Worm (Caenorhabditis elegans) whole organism, midembryonic: ENCODE results near the gene F26A1.7.

Experiments used
- T22C8.4 ChIP-seq: fragments of 200-800 bp; sonication (Bioruptor generic); IDR thresholded peaks from 2 replicates; pipeline ENCODE4 v1.3.6; 2022; ENCODE audit warnings: missing genetic modification characterization, missing compliant biosample characterization
- cog-1 ChIP-seq: sonication (generic microtip); optimal IDR thresholded peaks from 2 replicates; lab custom pipeline; 2016; ENCODE audit warnings: missing genetic modification characterization, missing compliant biosample characterization
- flt-1 ChIP-seq: fragments of 200-800 bp; sonication (Bioruptor generic); IDR thresholded peaks from 2 replicates; pipeline ENCODE4 v1.3.6; 2022; ENCODE audit warnings: missing genetic modification characterization, missing compliant biosample characterization
- klf-2 ChIP-seq: fragments of 200-800 bp; sonication (Bioruptor generic); conservative IDR thresholded peaks from 2 replicates; pipeline ENCODE4 v1.3.6; 2022; ENCODE audit warnings: missing genetic modification reagents, missing genetic modification characterization, missing compliant biosample characterization
- med-1 ChIP-seq: sonication (generic microtip); optimal IDR thresholded peaks from 2 replicates; lab custom pipeline; 2017; ENCODE audit warnings: missing genetic modification characterization, mild to moderate bottlenecking, missing compliant biosample characterization, antibody characterized with exemption, missing genetic modification reagents; ENCODE audit not compliant: insufficient read depth
- ref-1 ChIP-seq: fragments of 200-800 bp; sonication (Bioruptor generic); conservative IDR thresholded peaks from 2 replicates; pipeline ENCODE4 v1.3.6; 2022; ENCODE audit warnings: missing genetic modification reagents, missing genetic modification characterization, missing compliant biosample characterization
- tab-1 ChIP-seq: fragments of 200-800 bp; sonication (Bioruptor generic); IDR thresholded peaks from 2 replicates; pipeline ENCODE4 v1.3.6; 2022; ENCODE audit warnings: missing genetic modification characterization, missing compliant biosample characterization
- ztf-23 ChIP-seq: fragments of 200-800 bp; sonication (Bioruptor generic); IDR thresholded peaks from 2 replicates; pipeline ENCODE4 v1.3.6; 2022; ENCODE audit warnings: missing genetic modification reagents, missing genetic modification characterization, missing compliant biosample characterization
- ztf-29 ChIP-seq: fragments of 200-800 bp; sonication (Bioruptor generic); IDR thresholded peaks from 2 replicates; pipeline ENCODE4 v1.3.6; 2022; ENCODE audit warnings: missing genetic modification reagents, missing genetic modification characterization, missing compliant biosample characterization

Gene F26A1.7

ce11 chrIII:4852025-4852424, 32.3 kb upstream of the F26A1.7 start, which contains the start of gene ced-4:
TSS of gene ced-4 (plus strand) at chrIII:4852325.
- TF ChIP-seq klf-2 (GFP tag; lab: Robert Waterston, UW): no peak
- TF ChIP-seq med-1 (GFP tag; lab: Kevin White, UChicago): no peak
- TF ChIP-seq cog-1: no peak
- no peak for TF ChIP-seq ztf-23 (GFP tag; lab: Robert Waterston, UW)
- no peak for TF ChIP-seq flt-1
- TF ChIP-seq ztf-29 (GFP tag; lab: Robert Waterston, UW): no peak
- TF ChIP-seq tab-1 (GFP tag; lab: Robert Waterston, UW): no peak

DNA sequence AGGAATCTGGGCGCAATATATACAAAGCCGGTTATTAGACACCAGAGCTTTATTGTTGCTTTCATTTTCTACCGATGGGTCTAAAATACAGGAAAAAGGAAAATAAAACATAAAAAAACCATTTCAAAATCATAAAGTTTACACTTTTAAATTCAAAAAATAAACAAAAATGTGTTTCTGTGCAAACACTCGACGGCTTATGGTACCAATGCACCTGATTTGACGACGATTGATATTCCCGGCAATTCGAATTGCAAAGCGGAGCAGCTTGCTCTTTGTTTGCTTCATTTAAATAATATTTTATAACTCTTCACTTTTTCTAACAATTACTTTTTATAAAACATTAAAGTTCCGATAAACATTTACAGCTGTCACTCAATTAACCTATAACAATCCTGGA, 30.4 kb upstream of the F26A1.7 start, which contains the start of gene F26A1.1:
TSS of gene F26A1.1 (plus strand) at position 369 of the 400 bp plus-strand sequence.
- TF ChIP-seq ref-1: no peak
- no peak for TF ChIP-seq ztf-29 (GFP tag; lab: Robert Waterston, UW)
- no peak for TF ChIP-seq tab-1 (GFP tag; lab: Robert Waterston, UW)
- no peak for TF ChIP-seq med-1 (GFP tag; lab: Kevin White, UChicago)
- TF ChIP-seq ztf-23 (GFP tag; lab: Robert Waterston, UW): no peak
- no peak for TF ChIP-seq T22C8.4 (GFP tag; lab: Robert Waterston, UW)
- TF ChIP-seq cog-1: no peak
- TF ChIP-seq klf-2 (GFP tag; lab: Robert Waterston, UW): no peak
- no peak for TF ChIP-seq flt-1

DNA sequence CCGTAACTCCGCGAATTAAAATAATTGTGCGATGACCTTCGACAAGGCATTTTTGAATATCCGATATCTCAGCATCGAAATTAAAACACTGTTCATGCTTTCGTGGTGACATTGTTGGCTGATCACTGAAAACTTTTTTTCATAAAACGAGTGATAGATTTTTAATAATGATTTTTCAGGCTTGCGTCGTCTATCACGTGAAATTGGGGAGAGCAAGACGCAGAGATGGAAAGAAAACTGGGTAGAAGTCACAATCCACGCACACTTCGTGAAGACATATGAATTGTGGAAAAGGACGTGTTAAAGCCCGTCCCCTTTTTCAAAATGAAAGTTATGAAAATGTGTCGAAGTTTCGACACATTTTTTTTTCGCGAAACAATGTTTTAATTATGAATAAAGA, 30.0 kb upstream of the F26A1.7 start, which contains the start of gene nonu-1:
TSS of gene nonu-1 (minus strand) at position 169 of the 400 bp plus-strand sequence.
- TF ChIP-seq T22C8.4 (GFP tag; lab: Robert Waterston, UW) (no peak), ref-1 (no peak), med-1 (GFP tag; lab: Kevin White, UChicago) (no peak), flt-1 (no peak), ztf-23 (GFP tag; lab: Robert Waterston, UW) (no peak), klf-2 (GFP tag; lab: Robert Waterston, UW) (no peak), tab-1 (GFP tag; lab: Robert Waterston, UW) (no peak), cog-1 (no peak), ztf-29 (GFP tag; lab: Robert Waterston, UW) (no peak)

DNA sequence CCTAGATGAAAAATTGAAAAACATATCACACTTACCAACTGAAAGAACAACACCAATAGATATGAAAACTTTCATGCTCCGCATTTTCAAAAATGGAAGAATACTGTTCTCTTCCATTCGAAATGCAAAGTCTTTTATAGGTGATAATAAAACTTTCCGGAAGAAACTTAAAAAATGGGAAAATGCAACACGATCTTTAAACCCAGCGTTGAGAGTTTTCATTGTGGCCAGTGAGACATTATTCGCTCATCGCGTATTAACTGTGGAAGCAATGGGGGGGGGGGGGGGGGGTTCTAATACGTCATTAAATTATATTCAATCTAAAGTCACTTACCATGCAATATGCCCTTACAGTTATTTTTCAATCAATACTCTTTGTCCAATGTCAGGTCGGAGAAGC, 24.6 kb upstream of the F26A1.7 start, which contains the start of the genes clec-157 and fkh-5:
TSS of gene clec-157 (minus strand) at position 101 of the 400 bp plus-strand sequence.
TSS of gene fkh-5 (plus strand) at position 336 of the 400 bp plus-strand sequence.
- TF ChIP-seq cog-1 (no peak), med-1 (GFP tag; lab: Kevin White, UChicago) (no peak), ztf-23 (GFP tag; lab: Robert Waterston, UW) (no peak), flt-1 (no peak), ztf-29 (GFP tag; lab: Robert Waterston, UW) (no peak), tab-1 (GFP tag; lab: Robert Waterston, UW) (no peak), klf-2 (GFP tag; lab: Robert Waterston, UW) (no peak)

DNA sequence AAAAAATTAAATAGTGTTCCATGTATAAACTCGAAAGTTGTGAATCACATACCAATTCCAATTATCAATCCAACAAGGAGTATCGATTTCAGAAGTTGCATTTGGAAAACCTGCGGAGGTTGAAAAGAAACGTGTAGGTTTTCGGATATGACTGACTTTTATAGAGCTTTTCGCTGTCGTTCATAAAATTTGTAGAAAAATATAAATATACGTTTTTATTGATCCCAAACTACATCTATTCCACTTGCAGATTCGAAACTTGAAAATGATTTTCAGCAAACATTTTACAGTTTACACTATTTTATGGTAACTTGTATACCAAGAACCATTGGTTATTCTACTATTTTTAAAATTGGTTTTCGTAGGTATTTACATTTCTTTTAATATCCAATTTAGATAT, 22.4 kb upstream of the F26A1.7 start, which contains the start of gene clec-156:
TSS of gene clec-156 (minus strand) at position 101 of the 400 bp plus-strand sequence.
- TF ChIP-seq ztf-23 (GFP tag; lab: Robert Waterston, UW): no peak
- no peak for TF ChIP-seq flt-1
- TF ChIP-seq med-1 (GFP tag; lab: Kevin White, UChicago): no peak
- TF ChIP-seq tab-1 (GFP tag; lab: Robert Waterston, UW): no peak
- no peak for TF ChIP-seq ztf-29 (GFP tag; lab: Robert Waterston, UW)
- TF ChIP-seq T22C8.4 (GFP tag; lab: Robert Waterston, UW): no peak
- no peak for TF ChIP-seq klf-2 (GFP tag; lab: Robert Waterston, UW)
- no peak for TF ChIP-seq cog-1
- no peak for TF ChIP-seq ref-1

ce11 chrIII:4837429-4837828, 17.7 kb upstream of the F26A1.7 start, which contains the start of the genes acbp-7 and F26A1.19:
TSS of gene acbp-7 (plus strand) at chrIII:4837729.
TSS of gene F26A1.19 (plus strand) at chrIII:4837731.
- no peak for TF ChIP-seq cog-1
- no peak for TF ChIP-seq ref-1
- TF ChIP-seq ztf-29 (GFP tag; lab: Robert Waterston, UW): no peak
- TF ChIP-seq klf-2 (GFP tag; lab: Robert Waterston, UW): no peak
- no peak for TF ChIP-seq flt-1
- no peak for TF ChIP-seq med-1 (GFP tag; lab: Kevin White, UChicago)
- no peak for TF ChIP-seq tab-1 (GFP tag; lab: Robert Waterston, UW)
- no peak for TF ChIP-seq T22C8.4 (GFP tag; lab: Robert Waterston, UW)
- TF ChIP-seq ztf-23 (GFP tag; lab: Robert Waterston, UW): no peak

DNA sequence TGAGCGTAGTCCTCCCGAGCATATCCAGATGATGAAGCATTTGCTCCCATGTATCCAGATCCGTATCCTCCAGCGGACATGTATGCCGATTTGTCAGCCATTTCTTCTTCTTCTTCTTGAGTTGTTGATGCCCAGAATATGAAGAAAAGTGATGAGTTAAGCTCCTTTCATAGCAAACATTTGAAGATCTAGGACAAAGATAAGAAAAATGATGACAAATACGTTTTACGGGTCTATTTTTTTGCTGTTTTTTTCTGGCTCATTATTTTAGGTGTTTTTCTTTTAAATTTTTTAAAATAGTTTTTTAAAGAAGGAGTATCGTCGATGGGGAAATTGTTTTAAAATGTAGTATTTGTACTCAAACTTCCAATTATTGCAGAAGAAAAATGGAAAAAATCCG, 10.5 kb upstream of the F26A1.7 start, which contains the start of gene nspd-9:
TSS of gene nspd-9 (minus strand) at position 101 of the 400 bp plus-strand sequence.
- no peak for TF ChIP-seq cog-1
- no peak for TF ChIP-seq tab-1 (GFP tag; lab: Robert Waterston, UW)
- TF ChIP-seq ztf-23 (GFP tag; lab: Robert Waterston, UW): no peak
- no peak for TF ChIP-seq klf-2 (GFP tag; lab: Robert Waterston, UW)
- no peak for TF ChIP-seq ztf-29 (GFP tag; lab: Robert Waterston, UW)

DNA sequence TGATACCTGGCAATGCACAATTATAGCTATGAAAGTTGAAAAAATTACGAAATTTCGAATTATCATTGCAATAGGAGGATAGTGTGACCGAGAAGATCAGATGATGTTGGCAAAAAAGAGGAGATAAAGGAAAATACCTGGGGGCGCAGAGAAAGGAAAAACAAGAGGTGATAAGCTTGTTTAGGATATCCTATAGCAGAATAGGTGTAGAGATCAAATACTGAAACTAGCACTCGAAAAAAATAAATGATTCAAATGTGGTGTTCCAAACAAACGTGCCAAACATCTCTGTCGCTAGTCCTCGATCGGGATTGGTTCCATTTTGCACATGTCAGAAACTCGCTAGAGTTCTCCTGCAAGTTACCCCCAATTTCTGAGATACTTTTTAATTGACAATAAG, 9.7 kb upstream of the F26A1.7 start, which contains the start of gene F26A1.9:
TSS of gene F26A1.9 (minus strand) at position 101 of the 400 bp plus-strand sequence.
- TF ChIP-seq cog-1: no peak
- no peak for TF ChIP-seq ref-1
- no peak for TF ChIP-seq tab-1 (GFP tag; lab: Robert Waterston, UW)
- no peak for TF ChIP-seq klf-2 (GFP tag; lab: Robert Waterston, UW)
- TF ChIP-seq flt-1: no peak
- TF ChIP-seq T22C8.4 (GFP tag; lab: Robert Waterston, UW): no peak
- no peak for TF ChIP-seq med-1 (GFP tag; lab: Kevin White, UChicago)
- TF ChIP-seq ztf-23 (GFP tag; lab: Robert Waterston, UW): no peak

ce11 chrIII:4826606-4827005, 6.9 kb upstream of the F26A1.7 start, which contains the start of gene F26A1.3:
TSS of gene F26A1.3 (plus strand) at chrIII:4826906.
- TF ChIP-seq ztf-29 (GFP tag; lab: Robert Waterston, UW) (no peak), cog-1 (no peak), ztf-23 (GFP tag; lab: Robert Waterston, UW) (no peak), klf-2 (GFP tag; lab: Robert Waterston, UW) (no peak), med-1 (GFP tag; lab: Kevin White, UChicago) (no peak), ref-1 (no peak), flt-1 (no peak), T22C8.4 (GFP tag; lab: Robert Waterston, UW) (no peak), tab-1 (GFP tag; lab: Robert Waterston, UW) (no peak)
